Worm (Caenorhabditis elegans): ENCODE results near the gene clec-64.

ce11 chrII:12939801-12940200 is 41.8 kb downstream of the clec-64 start, which contains the start of gene arrd-10:
- TF ChIP-seq lin-15B (tag; optimal IDR thresholded peaks at IDR 0.05) (no peak), pha-4 (tag; optimal IDR thresholded peaks at IDR 0.05) (no peak), aly-2 (tag; optimal IDR thresholded peaks at IDR 0.05) (no peak), ceh-9 (tag; optimal IDR thresholded peaks at IDR 0.05) (no peak), elt-2 (tag; optimal IDR thresholded peaks at IDR 0.05) (no peak), skn-1 (tag; optimal IDR thresholded peaks at IDR 0.05) (no peak), ztf-11 (tag; optimal IDR thresholded peaks at IDR 0.05) (no peak), fos-1 (tag; optimal IDR thresholded peaks at IDR 0.05) (no peak), nhr-77 (tag; optimal IDR thresholded peaks at IDR 0.05) (no peak), nhr-11 (tag; optimal IDR thresholded peaks at IDR 0.05) (no peak), R02D3.7 (tag; optimal IDR thresholded peaks at IDR 0.05) (no peak), nhr-23 (tag; optimal IDR thresholded peaks at IDR 0.05) (no peak)
